Fruit fly (Drosophila melanogaster) whole organism, prepupa: Measurements from ENCODE around the gene IRSp53.

ENCODE experiments used
- Blimp-1 ChIP-seq: fragments of 200-800 bp; sonication (Bioruptor generic); optimal IDR thresholded peaks from 3 replicates; lab custom pipeline; 2017; ENCODE audit warnings: missing biosample characterization, missing genetic modification characterization, mild to moderate bottlenecking, moderate library complexity, missing genetic modification reagents
- CG10631 ChIP-seq: fragments of 200-800 bp; sonication (Bioruptor generic); optimal IDR thresholded peaks from 2 replicates; lab custom pipeline; 2016; ENCODE audit warnings: missing biosample characterization, missing genetic modification characterization
- CG10669 ChIP-seq: fragments of 200-800 bp; sonication (Bioruptor generic); optimal IDR thresholded peaks from 3 replicates; lab custom pipeline; 2018; ENCODE audit warnings: missing biosample characterization, mild to moderate bottlenecking, missing genetic modification characterization, moderate library complexity
- CG11294 ChIP-seq: fragments of 200-800 bp; sonication (Bioruptor generic); IDR thresholded peaks from 2 replicates; pipeline ENCODE4 v1.3.6; 2022; ENCODE audit warnings: missing biosample characterization, missing genetic modification characterization
- CG11762 ChIP-seq: fragments of 200-800 bp; sonication (Bioruptor generic); optimal IDR thresholded peaks from 3 replicates; lab custom pipeline; 2016; ENCODE audit warnings: missing biosample characterization, missing genetic modification characterization; ENCODE audit not compliant: insufficient read depth
- CG15336 ChIP-seq: fragments of 200-800 bp; sonication (Bioruptor generic); IDR thresholded peaks from 2 replicates; pipeline ENCODE4 v1.3.6; 2022; ENCODE audit warnings: missing biosample characterization, missing genetic modification characterization
- CG1621 ChIP-seq: fragments of 200-800 bp; sonication (Bioruptor generic); optimal IDR thresholded peaks from 3 replicates; lab custom pipeline; 2018; ENCODE audit warnings: missing biosample characterization, mild to moderate bottlenecking, missing genetic modification characterization
- CG31627 ChIP-seq: fragments of 200-800 bp; sonication (Bioruptor generic); optimal IDR thresholded peaks from 3 replicates; lab custom pipeline; 2016; ENCODE audit warnings: missing biosample characterization, missing genetic modification characterization
- CG32006 ChIP-seq: fragments of 200-800 bp; sonication (Bioruptor generic); optimal IDR thresholded peaks from 3 replicates; lab custom pipeline; 2017; ENCODE audit warnings: missing biosample characterization, mild to moderate bottlenecking, missing genetic modification characterization
- CG34406 ChIP-seq: fragments of 200-800 bp; sonication (Bioruptor generic); optimal IDR thresholded peaks from 3 replicates; lab custom pipeline; 2016; ENCODE audit warnings: missing biosample characterization, missing genetic modification characterization
- CG3919 ChIP-seq: fragments of 200-800 bp; sonication (Bioruptor generic); optimal IDR thresholded peaks from 3 replicates; lab custom pipeline; 2016; ENCODE audit warnings: missing biosample characterization, missing genetic modification characterization
- CG4318 ChIP-seq: fragments of 200-800 bp; sonication (Bioruptor generic); optimal IDR thresholded peaks from 3 replicates; lab custom pipeline; 2017; ENCODE audit warnings: missing biosample characterization, mild to moderate bottlenecking, missing genetic modification characterization
- CG6163 ChIP-seq: fragments of 200-800 bp; sonication (Bioruptor generic); IDR thresholded peaks from 3 replicates; pipeline ENCODE4 v1.3.6; 2022; ENCODE audit warnings: missing biosample characterization, missing genetic modification characterization
- CG6276 ChIP-seq: fragments of 200-800 bp; sonication (Bioruptor generic); optimal IDR thresholded peaks from 2 replicates; lab custom pipeline; 2017; ENCODE audit warnings: missing biosample characterization, mild to moderate bottlenecking, missing genetic modification characterization
- CG6792 ChIP-seq: fragments of 200-800 bp; sonication (Bioruptor generic); optimal IDR thresholded peaks from 3 replicates; lab custom pipeline; 2016; ENCODE audit warnings: missing biosample characterization, missing genetic modification characterization
- CG6808 ChIP-seq: fragments of 200-800 bp; sonication (Bioruptor generic); optimal IDR thresholded peaks from 3 replicates; lab custom pipeline; 2017; ENCODE audit warnings: missing biosample characterization, missing genetic modification characterization, mild to moderate bottlenecking, moderate library complexity, missing genetic modification reagents
- CG6854 ChIP-seq: fragments of 200-800 bp; sonication (Bioruptor generic); optimal IDR thresholded peaks from 2 replicates; lab custom pipeline; 2017; ENCODE audit warnings: missing biosample characterization, mild to moderate bottlenecking, missing genetic modification characterization
- CG7368 ChIP-seq: fragments of 200-800 bp; sonication (Bioruptor generic); optimal IDR thresholded peaks from 3 replicates; lab custom pipeline; 2016; ENCODE audit warnings: missing biosample characterization, missing genetic modification characterization
- CG8119 ChIP-seq: fragments of 200-800 bp; sonication (Bioruptor generic); IDR thresholded peaks from 3 replicates; pipeline ENCODE4 v1.3.6; 2022; ENCODE audit warnings: missing biosample characterization, missing genetic modification characterization
- CG8319 ChIP-seq: fragments of 200-800 bp; sonication (Bioruptor generic); optimal IDR thresholded peaks from 3 replicates; lab custom pipeline; 2016; ENCODE audit warnings: missing biosample characterization, missing genetic modification characterization
- Eip75B ChIP-seq: fragments of 200-800 bp; sonication (Bioruptor generic); optimal IDR thresholded peaks from 3 replicates; lab custom pipeline; 2016; ENCODE audit warnings: missing biosample characterization, missing genetic modification characterization
- Eip78C ChIP-seq: fragments of 200-800 bp; sonication (Bioruptor generic); peaks from one replicate; lab custom pipeline; 2016; ENCODE audit warnings: missing biosample characterization, missing genetic modification characterization
- Eip93F ChIP-seq: fragments of 200-800 bp; sonication (Bioruptor generic); optimal IDR thresholded peaks from 2 replicates; lab custom pipeline; 2016; ENCODE audit warnings: missing biosample characterization, mild to moderate bottlenecking, missing genetic modification characterization
- Ets96B ChIP-seq: fragments of 200-800 bp; optimal IDR thresholded peaks from 2 replicates; lab custom pipeline; 2019; ENCODE audit warnings: missing biosample characterization, mild to moderate bottlenecking, missing genetic modification characterization, moderate library complexity
- Gug ChIP-seq: fragments of 200-800 bp; sonication (Bioruptor generic); IDR thresholded peaks from 2 replicates; pipeline ENCODE4 v1.3.6; 2022; ENCODE audit warnings: missing biosample characterization, missing genetic modification characterization
- Hr38 ChIP-seq: sonication (Bioruptor generic); optimal IDR thresholded peaks from 2 replicates; lab custom pipeline; 2016; ENCODE audit warnings: missing biosample characterization, missing genetic modification characterization
- Hr4 ChIP-seq: fragments of 200-800 bp; sonication (Bioruptor generic); optimal IDR thresholded peaks from 3 replicates; lab custom pipeline; 2016; ENCODE audit warnings: missing biosample characterization, missing genetic modification characterization
- Met ChIP-seq: fragments of 200-800 bp; sonication (Bioruptor generic); optimal IDR thresholded peaks from 3 replicates; lab custom pipeline; 2016; ENCODE audit warnings: missing biosample characterization, missing genetic modification characterization
- OdsH ChIP-seq: fragments of 200-800 bp; sonication (Bioruptor generic); optimal IDR thresholded peaks from 3 replicates; lab custom pipeline; 2016; ENCODE audit warnings: missing biosample characterization, missing genetic modification characterization
- Sox15 ChIP-seq: fragments of 200-800 bp; sonication (Bioruptor generic); optimal IDR thresholded peaks from 3 replicates; lab custom pipeline; 2016; ENCODE audit warnings: missing biosample characterization, missing genetic modification characterization
- acj6 ChIP-seq: fragments of 200-800 bp; sonication (Bioruptor generic); optimal IDR thresholded peaks from 3 replicates; lab custom pipeline; 2016; ENCODE audit warnings: missing biosample characterization, missing genetic modification characterization
- cyc ChIP-seq: fragments of 200-800 bp; sonication (Bioruptor generic); optimal IDR thresholded peaks from 3 replicates; lab custom pipeline; 2016; ENCODE audit warnings: missing biosample characterization, missing genetic modification characterization
- dsx ChIP-seq: fragments of 200-800 bp; optimal IDR thresholded peaks from 3 replicates; lab custom pipeline; 2019; ENCODE audit warnings: missing biosample characterization, mild to moderate bottlenecking, missing genetic modification characterization, moderate library complexity; ENCODE audit not compliant: poor library complexity, severe bottlenecking
- eg ChIP-seq: fragments of 200-800 bp; sonication (Bioruptor generic); IDR thresholded peaks from 3 replicates; pipeline ENCODE4 v1.3.6; 2022; ENCODE audit warnings: missing biosample characterization, missing genetic modification characterization
- esn ChIP-seq: fragments of 200-800 bp; sonication (Bioruptor generic); optimal IDR thresholded peaks from 2 replicates; lab custom pipeline; 2016; ENCODE audit warnings: missing biosample characterization, mild to moderate bottlenecking, missing genetic modification characterization, moderate library complexity
- fd59A ChIP-seq: fragments of 200-800 bp; sonication (Bioruptor generic); optimal IDR thresholded peaks from 2 replicates; lab custom pipeline; 2017; ENCODE audit warnings: missing biosample characterization, mild to moderate bottlenecking, missing genetic modification characterization, missing genetic modification reagents
- fkh ChIP-seq: fragments of 200-800 bp; sonication (Bioruptor generic); optimal IDR thresholded peaks from 3 replicates; lab custom pipeline; 2017; ENCODE audit warnings: missing biosample characterization, mild to moderate bottlenecking, missing genetic modification characterization, moderate library complexity
- lz ChIP-seq: fragments of 200-800 bp; sonication (Bioruptor generic); optimal IDR thresholded peaks from 3 replicates; lab custom pipeline; 2016; ENCODE audit warnings: missing biosample characterization, missing genetic modification characterization
- pdm3 ChIP-seq: fragments of 200-800 bp; sonication (Bioruptor generic); optimal IDR thresholded peaks from 3 replicates; lab custom pipeline; 2016; ENCODE audit warnings: missing biosample characterization, missing genetic modification characterization
- salr ChIP-seq, 2 experiments: fragments of 200-800 bp; sonication (Bioruptor generic); optimal IDR thresholded peaks; 3 replicates each; lab custom pipeline; 2016 to 2018; ENCODE audit warnings: missing biosample characterization in 2 of 2, missing genetic modification characterization in 2 of 2, mild to moderate bottlenecking in 1 of 2
- spab ChIP-seq: fragments of 200-800 bp; sonication (Bioruptor generic); optimal IDR thresholded peaks from 2 replicates; lab custom pipeline; 2017; ENCODE audit warnings: missing biosample characterization, mild to moderate bottlenecking, missing genetic modification characterization, missing genetic modification reagents
- ss ChIP-seq, 2 experiments: fragments of 200-800 bp; sonication (Bioruptor generic); optimal IDR thresholded peaks; 2 replicates in 1 of 2; 3 replicates in 1 of 2; lab custom pipeline; 2017 to 2018; ENCODE audit warnings: mild to moderate bottlenecking in 2 of 2, missing biosample characterization in 2 of 2, missing genetic modification characterization in 2 of 2, moderate library complexity in 1 of 2
- svp ChIP-seq: fragments of 200-800 bp; sonication (Bioruptor generic); peaks from one replicate; lab custom pipeline; 2016; ENCODE audit warnings: missing biosample characterization, missing genetic modification characterization
- topi ChIP-seq: fragments of 200-800 bp; sonication (Bioruptor generic); optimal IDR thresholded peaks from 3 replicates; lab custom pipeline; 2016; ENCODE audit warnings: missing biosample characterization, missing genetic modification characterization
- vri ChIP-seq: fragments of 200-800 bp; sonication (Bioruptor generic); optimal IDR thresholded peaks from 3 replicates; lab custom pipeline; 2016; ENCODE audit warnings: missing biosample characterization, mild to moderate bottlenecking, missing genetic modification characterization

The IRSp53 gene

dm6 chr3L:11155380-11155779, 19.5 kb downstream of the IRSp53 start (continued):
- TF ChIP-seq dsx (GFP tag; lab: Kevin White, UChicago): peak; percentile 5
- no peak for TF ChIP-seq Sox15
- no peak for TF ChIP-seq CG10669 (GFP tag; lab: Kevin White, UChicago)
- no peak for TF ChIP-seq CG1621
- TF ChIP-seq ss (GFP tag; optimal IDR thresholded peaks at IDR 0.05; lab: Kevin White, UChicago): no peak
- TF ChIP-seq pdm3 (GFP tag; lab: Kevin White, UChicago): peak; percentile 62
- TF ChIP-seq svp (GFP tag; lab: Kevin White, UChicago): no peak
- peak; percentile 41 for TF ChIP-seq CG3919 (GFP tag; lab: Kevin White, UChicago)
- TF ChIP-seq CG4318 (GFP tag; lab: Kevin White, UChicago): peak; percentile 38
- TF ChIP-seq Eip75B: no peak
- peak; percentile 6 for TF ChIP-seq CG34406 (GFP tag; lab: Kevin White, UChicago)
- TF ChIP-seq CG11294: peak; percentile 60
- peak; percentile 61 for TF ChIP-seq OdsH (GFP tag; lab: Kevin White, UChicago)
- TF ChIP-seq Ets96B (tag; lab: Kevin White, UChicago): no peak
- no peak for TF ChIP-seq CG6792 (GFP tag; lab: Kevin White, UChicago)
- peak; percentile 69; the same call in 1 of the 2 replicates for TF ChIP-seq Gug (GFP tag; lab: Robert Waterston, UW)
- TF ChIP-seq, all 60 proteins: peak for 31

- TF ChIP-seq Blimp-1 (GFP tag; lab: Kevin White, UChicago) (no peak), CG6854 (GFP tag; lab: Kevin White, UChicago) (no peak), fkh (peak; percentile 57)
Measured at dm6 chr3L:11164899-11165298, 29.1 kb downstream of the IRSp53 start, which contains the start of gene Alg10. Gene Alg10 (plus strand): TSS chr3L:11164971.

dm6 chr3L:11169299-11170181, 33.7 kb downstream of the IRSp53 start, which contains the start of the genes wls and Adck5:
Gene wls (minus strand): TSS chr3L:11169625.
Gene Adck5 (plus strand): TSS chr3L:11169817.
- TF ChIP-seq spab (GFP tag; lab: Kevin White, UChicago) (no peak), Hr4 (GFP tag; lab: Kevin White, UChicago) (no peak), dsx (GFP tag; lab: Kevin White, UChicago) (no peak), Hr38 (GFP tag; lab: Kevin White, UChicago) (no peak), CG11294 (no peak), Eip78C (GFP tag; lab: Kevin White, UChicago) (peak; percentile 87), CG15336 (0 out of 2 replicates have a peak, but pooled peaks have one; percentile 19), CG11762 (peak; percentile 6), CG6276 (GFP tag; lab: Kevin White, UChicago) (no peak), CG6163 (GFP tag; lab: Robert Waterston, UW) (peak; percentile 71), Eip93F (no peak), Gug (GFP tag; lab: Robert Waterston, UW) (no peak), eg (GFP tag; lab: Robert Waterston, UW) (peak; percentile 70), lz (GFP tag; lab: Kevin White, UChicago) (peak; percentile 69), svp (GFP tag; lab: Kevin White, UChicago) (no peak), acj6 (GFP tag; lab: Kevin White, UChicago) (no peak), CG6808 (GFP tag; lab: Kevin White, UChicago) (peak; percentile 32), esn (peak; percentile 82), CG8319 (GFP tag; lab: Kevin White, UChicago) (peak; percentile 35), CG1621 (peak; percentile 61), CG32006 (GFP tag; lab: Kevin White, UChicago) (no peak), vri (no peak), Ets96B (tag; lab: Kevin White, UChicago) (no peak), OdsH (GFP tag; lab: Kevin White, UChicago) (no peak), CG3919 (GFP tag; lab: Kevin White, UChicago) (peak; percentile 75), CG31627 (GFP tag; lab: Kevin White, UChicago) (peak; percentile 38), cyc (GFP tag; lab: Kevin White, UChicago) (peak; percentile 51), CG10631 (GFP tag; lab: Kevin White, UChicago) (no peak), CG7368 (GFP tag; lab: Kevin White, UChicago) (peak; percentile 66), CG8119 (GFP tag; lab: Robert Waterston, UW) (no peak), topi (GFP tag; lab: Kevin White, UChicago) (peak; percentile 66), salr (GFP tag; optimal IDR thresholded peaks at IDR 0.05; lab: Kevin White, UChicago) (peak in 1 of 2 experiments; percentile 50), Met (GFP tag; lab: Kevin White, UChicago) (no peak), Blimp-1 (GFP tag; lab: Kevin White, UChicago) (peak; percentile 62), fd59A (GFP tag; lab: Kevin White, UChicago) (no peak)
